Fruit fly (Drosophila melanogaster) whole organism, prepupa: ENCODE measurements around the gene ScsbetaG.
A peak's percentile ranks its signal among the peaks of the same experiment; 100 is the strongest.

ENCODE experiments used
- CG10631 ChIP-seq: fragments of 200-800 bp; sonication (Bioruptor generic); optimal IDR thresholded peaks from 2 replicates; lab custom pipeline; 2016; ENCODE audit warnings: missing biosample characterization, missing genetic modification characterization
- CG11294 ChIP-seq: fragments of 200-800 bp; sonication (Bioruptor generic); IDR thresholded peaks from 2 replicates; pipeline ENCODE4 v1.3.6; 2022; ENCODE audit warnings: missing biosample characterization, missing genetic modification characterization
- CG11762 ChIP-seq: fragments of 200-800 bp; sonication (Bioruptor generic); optimal IDR thresholded peaks from 3 replicates; lab custom pipeline; 2016; ENCODE audit warnings: missing biosample characterization, missing genetic modification characterization; ENCODE audit not compliant: insufficient read depth
- CG11902 ChIP-seq: fragments of 200-800 bp; sonication (Bioruptor generic); optimal IDR thresholded peaks from 3 replicates; lab custom pipeline; 2016; ENCODE audit warnings: missing biosample characterization, missing genetic modification characterization
- CG15336 ChIP-seq: fragments of 200-800 bp; sonication (Bioruptor generic); IDR thresholded peaks from 2 replicates; pipeline ENCODE4 v1.3.6; 2022; ENCODE audit warnings: missing biosample characterization, missing genetic modification characterization
- CG1621 ChIP-seq: fragments of 200-800 bp; sonication (Bioruptor generic); optimal IDR thresholded peaks from 3 replicates; lab custom pipeline; 2018; ENCODE audit warnings: missing biosample characterization, mild to moderate bottlenecking, missing genetic modification characterization
- CG16779 ChIP-seq: fragments of 200-800 bp; sonication (Bioruptor generic); optimal IDR thresholded peaks from 3 replicates; lab custom pipeline; 2017; ENCODE audit warnings: missing biosample characterization, mild to moderate bottlenecking, missing genetic modification characterization
- CG31627 ChIP-seq: fragments of 200-800 bp; sonication (Bioruptor generic); optimal IDR thresholded peaks from 3 replicates; lab custom pipeline; 2016; ENCODE audit warnings: missing biosample characterization, missing genetic modification characterization
- CG32006 ChIP-seq: fragments of 200-800 bp; sonication (Bioruptor generic); optimal IDR thresholded peaks from 3 replicates; lab custom pipeline; 2017; ENCODE audit warnings: missing biosample characterization, mild to moderate bottlenecking, missing genetic modification characterization
- CG34406 ChIP-seq: fragments of 200-800 bp; sonication (Bioruptor generic); optimal IDR thresholded peaks from 3 replicates; lab custom pipeline; 2016; ENCODE audit warnings: missing biosample characterization, missing genetic modification characterization
- CG3919 ChIP-seq: fragments of 200-800 bp; sonication (Bioruptor generic); optimal IDR thresholded peaks from 3 replicates; lab custom pipeline; 2016; ENCODE audit warnings: missing biosample characterization, missing genetic modification characterization
- CG6163 ChIP-seq: fragments of 200-800 bp; sonication (Bioruptor generic); IDR thresholded peaks from 3 replicates; pipeline ENCODE4 v1.3.6; 2022; ENCODE audit warnings: missing biosample characterization, missing genetic modification characterization
- CG6792 ChIP-seq: fragments of 200-800 bp; sonication (Bioruptor generic); optimal IDR thresholded peaks from 3 replicates; lab custom pipeline; 2016; ENCODE audit warnings: missing biosample characterization, missing genetic modification characterization
- CG6854 ChIP-seq: fragments of 200-800 bp; sonication (Bioruptor generic); optimal IDR thresholded peaks from 2 replicates; lab custom pipeline; 2017; ENCODE audit warnings: missing biosample characterization, mild to moderate bottlenecking, missing genetic modification characterization
- CG7368 ChIP-seq: fragments of 200-800 bp; sonication (Bioruptor generic); optimal IDR thresholded peaks from 3 replicates; lab custom pipeline; 2016; ENCODE audit warnings: missing biosample characterization, missing genetic modification characterization
- CG8119 ChIP-seq: fragments of 200-800 bp; sonication (Bioruptor generic); IDR thresholded peaks from 3 replicates; pipeline ENCODE4 v1.3.6; 2022; ENCODE audit warnings: missing biosample characterization, missing genetic modification characterization
- CG8319 ChIP-seq: fragments of 200-800 bp; sonication (Bioruptor generic); optimal IDR thresholded peaks from 3 replicates; lab custom pipeline; 2016; ENCODE audit warnings: missing biosample characterization, missing genetic modification characterization
- CG8632 ChIP-seq: fragments of 200-800 bp; sonication (Bioruptor generic); optimal IDR thresholded peaks from 3 replicates; lab custom pipeline; 2016; ENCODE audit warnings: missing biosample characterization, missing genetic modification characterization
- Eip75B ChIP-seq: fragments of 200-800 bp; sonication (Bioruptor generic); optimal IDR thresholded peaks from 3 replicates; lab custom pipeline; 2016; ENCODE audit warnings: missing biosample characterization, missing genetic modification characterization
- Eip78C ChIP-seq: fragments of 200-800 bp; sonication (Bioruptor generic); peaks from one replicate; lab custom pipeline; 2016; ENCODE audit warnings: missing biosample characterization, missing genetic modification characterization
- Ets96B ChIP-seq: fragments of 200-800 bp; optimal IDR thresholded peaks from 2 replicates; lab custom pipeline; 2019; ENCODE audit warnings: missing biosample characterization, mild to moderate bottlenecking, missing genetic modification characterization, moderate library complexity
- Gug ChIP-seq: fragments of 200-800 bp; sonication (Bioruptor generic); IDR thresholded peaks from 2 replicates; pipeline ENCODE4 v1.3.6; 2022; ENCODE audit warnings: missing biosample characterization, missing genetic modification characterization
- Hr38 ChIP-seq: sonication (Bioruptor generic); optimal IDR thresholded peaks from 2 replicates; lab custom pipeline; 2016; ENCODE audit warnings: missing biosample characterization, missing genetic modification characterization
- Hr39 ChIP-seq: fragments of 200-800 bp; sonication (Bioruptor generic); optimal IDR thresholded peaks from 2 replicates; lab custom pipeline; 2016; ENCODE audit warnings: missing biosample characterization, missing genetic modification characterization
- Hr4 ChIP-seq: fragments of 200-800 bp; sonication (Bioruptor generic); optimal IDR thresholded peaks from 3 replicates; lab custom pipeline; 2016; ENCODE audit warnings: missing biosample characterization, missing genetic modification characterization
- Lpt ChIP-seq: fragments of 200-800 bp; sonication (Bioruptor generic); optimal IDR thresholded peaks from 3 replicates; lab custom pipeline; 2016; ENCODE audit warnings: missing biosample characterization, missing genetic modification characterization
- Met ChIP-seq: fragments of 200-800 bp; sonication (Bioruptor generic); optimal IDR thresholded peaks from 3 replicates; lab custom pipeline; 2016; ENCODE audit warnings: missing biosample characterization, missing genetic modification characterization
- Smox ChIP-seq: fragments of 200-800 bp; sonication (Bioruptor generic); optimal IDR thresholded peaks from 3 replicates; lab custom pipeline; 2016; ENCODE audit warnings: missing biosample characterization, missing genetic modification characterization
- Sox14 ChIP-seq: fragments of 200-800 bp; sonication (Bioruptor generic); optimal IDR thresholded peaks from 3 replicates; lab custom pipeline; 2016; ENCODE audit warnings: missing biosample characterization, missing genetic modification characterization
- Sox15 ChIP-seq: fragments of 200-800 bp; sonication (Bioruptor generic); optimal IDR thresholded peaks from 3 replicates; lab custom pipeline; 2016; ENCODE audit warnings: missing biosample characterization, missing genetic modification characterization
- acj6 ChIP-seq: fragments of 200-800 bp; sonication (Bioruptor generic); optimal IDR thresholded peaks from 3 replicates; lab custom pipeline; 2016; ENCODE audit warnings: missing biosample characterization, missing genetic modification characterization
- cyc ChIP-seq: fragments of 200-800 bp; sonication (Bioruptor generic); optimal IDR thresholded peaks from 3 replicates; lab custom pipeline; 2016; ENCODE audit warnings: missing biosample characterization, missing genetic modification characterization
- dac ChIP-seq: fragments of 200-800 bp; sonication (Bioruptor generic); optimal IDR thresholded peaks from 2 replicates; lab custom pipeline; 2017; ENCODE audit warnings: missing biosample characterization, mild to moderate bottlenecking, missing genetic modification characterization
- eg ChIP-seq: fragments of 200-800 bp; sonication (Bioruptor generic); IDR thresholded peaks from 3 replicates; pipeline ENCODE4 v1.3.6; 2022; ENCODE audit warnings: missing biosample characterization, missing genetic modification characterization
- esn ChIP-seq: fragments of 200-800 bp; sonication (Bioruptor generic); optimal IDR thresholded peaks from 2 replicates; lab custom pipeline; 2016; ENCODE audit warnings: missing biosample characterization, mild to moderate bottlenecking, missing genetic modification characterization, moderate library complexity
- fd59A ChIP-seq: fragments of 200-800 bp; sonication (Bioruptor generic); optimal IDR thresholded peaks from 2 replicates; lab custom pipeline; 2017; ENCODE audit warnings: missing biosample characterization, mild to moderate bottlenecking, missing genetic modification characterization, missing genetic modification reagents
- fkh ChIP-seq: fragments of 200-800 bp; sonication (Bioruptor generic); optimal IDR thresholded peaks from 3 replicates; lab custom pipeline; 2017; ENCODE audit warnings: missing biosample characterization, mild to moderate bottlenecking, missing genetic modification characterization, moderate library complexity
- lz ChIP-seq: fragments of 200-800 bp; sonication (Bioruptor generic); optimal IDR thresholded peaks from 3 replicates; lab custom pipeline; 2016; ENCODE audit warnings: missing biosample characterization, missing genetic modification characterization
- net ChIP-seq: fragments of 200-800 bp; sonication (Bioruptor generic); optimal IDR thresholded peaks from 3 replicates; lab custom pipeline; 2016; ENCODE audit warnings: missing biosample characterization, missing genetic modification characterization
- salr ChIP-seq, 2 experiments: fragments of 200-800 bp; sonication (Bioruptor generic); optimal IDR thresholded peaks; 3 replicates each; lab custom pipeline; 2016 to 2018; ENCODE audit warnings: missing biosample characterization in 2 of 2, missing genetic modification characterization in 2 of 2, mild to moderate bottlenecking in 1 of 2
- spab ChIP-seq: fragments of 200-800 bp; sonication (Bioruptor generic); optimal IDR thresholded peaks from 2 replicates; lab custom pipeline; 2017; ENCODE audit warnings: missing biosample characterization, mild to moderate bottlenecking, missing genetic modification characterization, missing genetic modification reagents
- vri ChIP-seq: fragments of 200-800 bp; sonication (Bioruptor generic); optimal IDR thresholded peaks from 3 replicates; lab custom pipeline; 2016; ENCODE audit warnings: missing biosample characterization, mild to moderate bottlenecking, missing genetic modification characterization

ScsbetaG gene

dm6 chr3L:5594853-5595593 is 31.5 kb upstream of the ScsbetaG start, which contains the start of the genes Alp10 and Alp9:
TSS of gene Alp10 (minus strand) at chr3L:5595272.
TSS of gene Alp9 (plus strand) at chr3L:5595542.
- TF ChIP-seq Ets96B (tag; lab: Kevin White, UChicago) (no peak), CG6163 (GFP tag; lab: Robert Waterston, UW) (no peak), dac (GFP tag; lab: Kevin White, UChicago) (no peak), Smox (GFP tag; lab: Kevin White, UChicago) (no peak), CG11902 (GFP tag; lab: Kevin White, UChicago) (no peak), Met (GFP tag; lab: Kevin White, UChicago) (no peak), CG7368 (GFP tag; lab: Kevin White, UChicago) (no peak), net (GFP tag; lab: Kevin White, UChicago) (no peak), CG6854 (GFP tag; lab: Kevin White, UChicago) (no peak), Hr38 (GFP tag; lab: Kevin White, UChicago) (no peak), CG6792 (no peak), CG1621 (no peak), Hr4 (GFP tag; lab: Kevin White, UChicago) (no peak), CG16779 (no peak), CG10631 (GFP tag; lab: Kevin White, UChicago) (no peak), fd59A (GFP tag; lab: Kevin White, UChicago) (no peak), Eip75B (GFP tag; lab: Kevin White, UChicago) (no peak)
- TF ChIP-seq, all 60 proteins: peak for 0

- TF ChIP-seq Hr38 (GFP tag; lab: Kevin White, UChicago) (no peak), CG32006 (GFP tag; lab: Kevin White, UChicago) (no peak), Smox (GFP tag; lab: Kevin White, UChicago) (no peak), CG8632 (GFP tag; lab: Kevin White, UChicago) (no peak), CG11762 (GFP tag; lab: Kevin White, UChicago) (no peak), Eip78C (GFP tag; lab: Kevin White, UChicago) (no peak)
- TF ChIP-seq, all 60 proteins: peak for 0
Observed at dm6 chr3L:5594163-5594715, 30.7 kb upstream of the ScsbetaG start.

- TF ChIP-seq CG3919 (GFP tag; lab: Kevin White, UChicago) (no peak), CG10631 (GFP tag; lab: Kevin White, UChicago) (no peak), spab (GFP tag; lab: Kevin White, UChicago) (no peak), fd59A (GFP tag; lab: Kevin White, UChicago) (no peak), CG11902 (GFP tag; lab: Kevin White, UChicago) (no peak), Hr38 (GFP tag; lab: Kevin White, UChicago) (no peak), CG8632 (GFP tag; lab: Kevin White, UChicago) (no peak), CG34406 (no peak)
Observed at dm6 chr3L:5592437-5592836, 28.9 kb upstream of the ScsbetaG start, which contains the start of gene spo. TSS of gene spo (minus strand) at chr3L:5592571.

- TF ChIP-seq CG8319: peak; percentile 39
- TF ChIP-seq cyc (GFP tag; lab: Kevin White, UChicago): no peak
- peak; percentile 91 for TF ChIP-seq CG31627 (GFP tag; lab: Kevin White, UChicago)
- peak in 1 of 2 experiments; percentile 59 for TF ChIP-seq salr (GFP tag; optimal IDR thresholded peaks at IDR 0.05; lab: Kevin White, UChicago)
- TF ChIP-seq CG11294 (GFP tag; lab: Robert Waterston, UW): peak; percentile 74
- no peak for TF ChIP-seq CG1621
- peak; percentile 58 for TF ChIP-seq CG11762 (GFP tag; lab: Kevin White, UChicago)
- peak; percentile 92 for TF ChIP-seq CG6163 (GFP tag; lab: Robert Waterston, UW)
- peak; percentile 82 for TF ChIP-seq lz
- TF ChIP-seq fkh: peak; percentile 96
- peak; percentile 60 for TF ChIP-seq CG7368 (GFP tag; lab: Kevin White, UChicago)
- TF ChIP-seq CG8632 (GFP tag; lab: Kevin White, UChicago): peak; percentile 53
- TF ChIP-seq Lpt (GFP tag; lab: Kevin White, UChicago): peak; percentile 51
- TF ChIP-seq Sox15 (GFP tag; lab: Kevin White, UChicago): peak; percentile 71
- TF ChIP-seq Hr39: peak; percentile 91
- peak; percentile 78 for TF ChIP-seq acj6 (GFP tag; lab: Kevin White, UChicago)
- TF ChIP-seq Sox14 (GFP tag; lab: Kevin White, UChicago): no peak
- TF ChIP-seq CG11902 (GFP tag; lab: Kevin White, UChicago): peak; percentile 79
- peak; percentile 52 for TF ChIP-seq fd59A (GFP tag; lab: Kevin White, UChicago)
- TF ChIP-seq Hr4 (GFP tag; lab: Kevin White, UChicago): no peak
- TF ChIP-seq CG6792: peak; percentile 51
- peak; percentile 82 for TF ChIP-seq Gug (GFP tag; lab: Robert Waterston, UW)
- peak; percentile 49; the same call in 1 of the 3 replicates for TF ChIP-seq CG8119
- TF ChIP-seq esn: peak; percentile 78
- TF ChIP-seq CG15336 (GFP tag; lab: Robert Waterston, UW): peak; percentile 60
- no peak for TF ChIP-seq vri
- TF ChIP-seq eg: peak; percentile 89
Observed at dm6 chr3L:5583295-5583707, 19.8 kb upstream of the ScsbetaG start.
